Worm (Caenorhabditis elegans): ENCODE data around the gene mrps-18.C.
"Not testable (repeated sequence)": the region's sequence is repeated elsewhere in the genome, so short reads cannot be mapped to it uniquely, and the experiment has no call there.

- TF ChIP-seq snpc-4 (tag; optimal IDR thresholded peaks at IDR 0.05); elt-2 (tag; optimal IDR thresholded peaks at IDR 0.05); pqm-1 (tag; optimal IDR thresholded peaks at IDR 0.05); daf-12 (tag; optimal IDR thresholded peaks at IDR 0.05); fkh-2 (tag; optimal IDR thresholded peaks at IDR 0.05); pha-4 (tag; optimal IDR thresholded peaks at IDR 0.05); zag-1 (tag; optimal IDR thresholded peaks at IDR 0.05); fkh-10 (GFP tag; optimal IDR thresholded peaks at IDR 0.05); elt-3 (tag; optimal IDR thresholded peaks at IDR 0.05); ZK546.5 (tag; optimal IDR thresholded peaks at IDR 0.05); egl-27 (tag; optimal IDR thresholded peaks at IDR 0.05): not testable (repeated sequence)
These were observed 39.1 kb downstream of the mrps-18.C start, which contains the start of gene agr-1 for ce11 chrII:6775076-6775475.

Measured in whole organism, L3 larva.